Worm (Caenorhabditis elegans) whole organism, L3 larva: Measurements from ENCODE around the gene spp-14.

Source experiments
- ZK546.5 ChIP-seq: sonication (generic microtip); optimal IDR thresholded peaks from 2 replicates; lab custom pipeline; 2017; ENCODE audit warnings: missing biosample characterization, missing genetic modification characterization
- aly-2 ChIP-seq: fragments of 150-350 bp; optimal IDR thresholded peaks from 2 replicates; lab custom pipeline; 2014; ENCODE audit warnings: missing biosample characterization, missing genetic modification characterization
- elt-3 ChIP-seq, 3 experiments: fragments of 150-350 bp in 1 of 3; sonication (generic microtip) in 2 of 3; optimal IDR thresholded peaks; 2 replicates in 2 of 3; 4 replicates in 1 of 3; lab custom pipeline; 2014 to 2017; ENCODE audit warnings: missing biosample characterization in 3 of 3, missing genetic modification characterization in 3 of 3
- lin-15B ChIP-seq: fragments of 150-350 bp; optimal IDR thresholded peaks from 2 replicates; lab custom pipeline; 2014; ENCODE audit warnings: missing biosample characterization, missing genetic modification characterization
- lsy-12 ChIP-seq: sonication (generic microtip); optimal IDR thresholded peaks from 2 replicates; lab custom pipeline; 2016; ENCODE audit warnings: mild to moderate bottlenecking, missing genetic modification characterization, missing compliant biosample characterization
- nfya-1 ChIP-seq: sonication (generic microtip); optimal IDR thresholded peaks from 2 replicates; lab custom pipeline; 2017; ENCODE audit warnings: missing genetic modification characterization, mild to moderate bottlenecking, missing compliant biosample characterization, antibody characterized with exemption, moderate library complexity; ENCODE audit not compliant: insufficient read depth
- nhr-237 ChIP-seq: fragments of 150-350 bp; optimal IDR thresholded peaks from 2 replicates; lab custom pipeline; 2014; ENCODE audit warnings: missing biosample characterization, missing genetic modification characterization
- nhr-25 ChIP-seq: sonication (generic microtip); optimal IDR thresholded peaks from 2 replicates; lab custom pipeline; 2017; ENCODE audit warnings: missing biosample characterization, missing genetic modification characterization
- sea-2 ChIP-seq: fragments of 150-350 bp; sonication (generic microtip); optimal IDR thresholded peaks from 4 replicates; lab custom pipeline; 2014; ENCODE audit warnings: missing biosample characterization, missing genetic modification reagents, missing genetic modification characterization
- snpc-4 ChIP-seq: fragments of 150-350 bp; optimal IDR thresholded peaks from 2 replicates; lab custom pipeline; 2014; ENCODE audit warnings: missing biosample characterization, missing genetic modification characterization
- tbx-2 ChIP-seq: sonication (generic microtip); optimal IDR thresholded peaks from 2 replicates; lab custom pipeline; 2016; ENCODE audit warnings: mild to moderate bottlenecking, missing genetic modification characterization, missing compliant biosample characterization
- unc-62 ChIP-seq: fragments of 150-350 bp; sonication (generic microtip); optimal IDR thresholded peaks from 4 replicates; lab custom pipeline; 2014; ENCODE audit warnings: missing biosample characterization, missing genetic modification reagents, missing genetic modification characterization
- zag-1 ChIP-seq: fragments of 150-350 bp; optimal IDR thresholded peaks from 2 replicates; lab custom pipeline; 2014; ENCODE audit warnings: missing biosample characterization, missing genetic modification characterization
- ztf-4 ChIP-seq: fragments of 150-350 bp; optimal IDR thresholded peaks from 2 replicates; lab custom pipeline; 2014; ENCODE audit warnings: missing biosample characterization, missing genetic modification characterization

DNA sequence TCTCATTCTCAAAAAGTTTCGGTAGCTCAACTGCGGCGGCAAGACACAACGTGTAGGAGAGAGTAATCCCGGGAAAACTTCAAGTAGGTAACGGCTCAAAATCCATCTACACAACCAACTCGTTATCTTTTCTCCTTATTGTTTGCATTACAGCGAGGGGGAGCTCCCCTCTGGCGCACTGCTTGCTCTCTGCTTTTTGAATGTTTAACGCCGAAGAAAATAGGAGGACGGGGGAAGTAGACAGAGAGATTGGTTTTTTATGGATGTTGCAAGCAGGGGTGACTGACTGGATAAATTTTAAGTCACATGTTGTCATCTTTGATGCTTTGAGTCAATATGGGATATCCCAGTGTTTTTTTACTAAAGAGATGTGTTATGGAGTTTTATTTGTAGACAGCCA lies 36.2 kb upstream of the spp-14 start:
- no peak for TF ChIP-seq elt-3 (tag; optimal IDR thresholded peaks at IDR 0.05; lab: Kevin White, UChicago)
- no peak for TF ChIP-seq lin-15B (tag; lab: Kevin White, UChicago)
- no peak for TF ChIP-seq ztf-4 (tag; lab: Kevin White, UChicago)
- no peak for TF ChIP-seq unc-62 (GFP tag; lab: Kevin White, UChicago)
- TF ChIP-seq zag-1 (tag; lab: Kevin White, UChicago): no peak
- no peak for TF ChIP-seq sea-2
- TF ChIP-seq nhr-25: no peak
- TF ChIP-seq snpc-4 (tag; lab: Kevin White, UChicago): no peak
- TF ChIP-seq ZK546.5 (tag; lab: Kevin White, UChicago): no peak
- TF ChIP-seq aly-2 (tag; lab: Kevin White, UChicago): no peak
- TF ChIP-seq tbx-2: no peak
- no peak for TF ChIP-seq lsy-12 (tag; lab: Kevin White, UChicago)
- no peak for TF ChIP-seq nfya-1
- no peak for TF ChIP-seq nhr-237 (tag; lab: Kevin White, UChicago)
